Worm (Caenorhabditis elegans): ENCODE measurements around the gene fan-1.

fan-1 gene

ce11 chrIV:6601213-6601724, 52.8 kb downstream of the fan-1 start, which contains the start of gene sup-36:
TSS of gene sup-36 (plus strand) at chrIV:6601674.
- TF ChIP-seq fkh-4 (tag; optimal IDR thresholded peaks at IDR 0.05; ENCODE audit: borderline replicate concordance) (no peak), tlp-1 (tag; optimal IDR thresholded peaks at IDR 0.05) (no peak), hpl-2 (GFP tag; optimal IDR thresholded peaks at IDR 0.05) (no peak), ets-5 (GFP tag; IDR thresholded peaks at IDR 0.05) (no peak), nhr-76 (tag; optimal IDR thresholded peaks at IDR 0.05) (no peak), nhr-77 (tag; optimal IDR thresholded peaks at IDR 0.05) (no peak), C04F5.9 (tag; optimal IDR thresholded peaks at IDR 0.05) (no peak), egl-27 (tag; optimal IDR thresholded peaks at IDR 0.05) (no peak), hlh-4 (tag; optimal IDR thresholded peaks at IDR 0.05) (no peak), nhr-28 (tag; optimal IDR thresholded peaks at IDR 0.05) (no peak), egl-13 (tag; optimal IDR thresholded peaks at IDR 0.05) (no peak), nhr-47 (tag; optimal IDR thresholded peaks at IDR 0.05) (no peak), sox-4 (tag; optimal IDR thresholded peaks at IDR 0.05) (no peak), hlh-17 (GFP tag; optimal IDR thresholded peaks at IDR 0.05; ENCODE audit: borderline replicate concordance) (no peak), snpc-4 (tag; optimal IDR thresholded peaks at IDR 0.05) (no peak), dpl-1 (GFP tag; optimal IDR thresholded peaks at IDR 0.05) (peak in 1 of 3 experiments; percentile 1), lin-35 (GFP tag; optimal IDR thresholded peaks at IDR 0.05) (peak in 1 of 2 experiments; percentile 45), irx-1 (tag; optimal IDR thresholded peaks at IDR 0.05) (no peak), snu-23 (GFP tag; optimal IDR thresholded peaks at IDR 0.05) (peak; percentile 28), rnt-1 (tag; optimal IDR thresholded peaks at IDR 0.05) (peak; percentile 29), ceh-8 (GFP tag; optimal IDR thresholded peaks at IDR 0.05) (no peak), lir-3 (tag; optimal IDR thresholded peaks at IDR 0.05; ENCODE audit: poor library complexity) (no peak), efl-3 (GFP tag; optimal IDR thresholded peaks at IDR 0.05) (no peak), efl-1 (optimal IDR thresholded peaks at IDR 0.05) (peak; percentile 21 to 25), efl-1 (GFP tag; optimal IDR thresholded peaks at IDR 0.05 in 1 of 2) (peak; percentile 22 to 31), ceh-82 (tag; optimal IDR thresholded peaks at IDR 0.05) (peak in 1 of 3 experiments; percentile 18), unc-62 (GFP tag; optimal IDR thresholded peaks at IDR 0.05) (no peak), grh-1 (GFP tag; IDR thresholded peaks at IDR 0.05) (no peak), nhr-84 (tag; optimal IDR thresholded peaks at IDR 0.05) (no peak), skn-1 (tag; optimal IDR thresholded peaks at IDR 0.05) (no peak), fos-1 (tag; optimal IDR thresholded peaks at IDR 0.05) (no peak)
